Worm (Caenorhabditis elegans): ENCODE results near the gene ckb-3.

Gene ckb-3

ce11 chrIII:4407144-4407543, 36.5 kb downstream of the ckb-3 start, which contains the start of gene prdx-3:
Gene prdx-3 (plus strand): TSS chrIII:4407444.
- TF ChIP-seq unc-42 (tag; optimal IDR thresholded peaks at IDR 0.05) (no peak), gmeb-2 (tag; optimal IDR thresholded peaks at IDR 0.05) (no peak), ceh-24 (tag; optimal IDR thresholded peaks at IDR 0.05) (no peak), pag-3 (tag; optimal IDR thresholded peaks at IDR 0.05; ENCODE audit: borderline replicate concordance) (no peak), che-1 (tag; optimal IDR thresholded peaks at IDR 0.05) (no peak), ama-1 (optimal IDR thresholded peaks at IDR 0.05) (no peak), eyg-1 (tag; optimal IDR thresholded peaks at IDR 0.05) (no peak), hlh-15 (tag; optimal IDR thresholded peaks at IDR 0.05) (no peak), pat-9 (tag; optimal IDR thresholded peaks at IDR 0.05) (no peak), unc-86 (tag; optimal IDR thresholded peaks at IDR 0.05) (no peak), unc-3 (GFP tag; conservative IDR thresholded peaks at IDR 0.05) (no peak), unc-3 (tag; optimal IDR thresholded peaks at IDR 0.05) (no peak)

DNA sequence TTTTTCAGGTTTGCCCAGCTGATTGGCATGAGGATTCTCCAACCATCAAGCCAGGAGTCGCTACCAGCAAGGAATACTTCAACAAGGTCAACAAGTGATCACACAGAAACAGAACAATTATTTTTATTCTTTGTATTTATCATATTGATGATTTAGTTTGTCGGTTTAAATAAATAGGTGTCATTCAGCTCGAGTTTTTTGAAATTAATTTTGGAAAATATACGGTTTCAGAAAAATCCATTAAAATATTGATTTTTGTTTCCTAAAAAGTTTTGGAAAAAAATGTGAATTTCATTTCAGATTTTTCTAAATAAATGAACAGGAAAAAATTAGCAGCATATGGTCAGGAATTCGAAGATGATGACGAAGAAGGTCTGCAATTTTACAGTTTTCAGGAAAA, 37.6 kb downstream of the ckb-3 start, which contains the start of gene gpch-1:
Gene gpch-1 (plus strand): TSS at position 301 of the 400 bp plus-strand sequence.
- TF ChIP-seq elt-2 (tag; optimal IDR thresholded peaks at IDR 0.05) (no peak), ceh-24 (tag; optimal IDR thresholded peaks at IDR 0.05) (no peak), unc-42 (tag; optimal IDR thresholded peaks at IDR 0.05) (no peak), hlh-15 (tag; optimal IDR thresholded peaks at IDR 0.05) (no peak), mec-3 (tag; optimal IDR thresholded peaks at IDR 0.05; ENCODE audit: borderline replicate concordance) (no peak), unc-55 (GFP tag; optimal IDR thresholded peaks at IDR 0.05) (no peak), C38D4.7 (GFP tag; optimal IDR thresholded peaks at IDR 0.05) (no peak), pros-1 (tag; optimal IDR thresholded peaks at IDR 0.05) (no peak), zip-5 (tag; optimal IDR thresholded peaks at IDR 0.05) (no peak), unc-86 (tag; optimal IDR thresholded peaks at IDR 0.05) (no peak), sox-2 (GFP tag; IDR thresholded peaks at IDR 0.05) (no peak), K02D7.2 (tag; optimal IDR thresholded peaks at IDR 0.05) (no peak), ceh-48 (tag; optimal IDR thresholded peaks at IDR 0.05) (no peak), che-1 (tag; optimal IDR thresholded peaks at IDR 0.05) (no peak), ref-2 (tag; optimal IDR thresholded peaks at IDR 0.05) (no peak), nfya-1 (tag; optimal IDR thresholded peaks at IDR 0.05) (no peak), dmd-4 (tag; optimal IDR thresholded peaks at IDR 0.05; ENCODE audit: borderline replicate concordance) (no peak)

DNA sequence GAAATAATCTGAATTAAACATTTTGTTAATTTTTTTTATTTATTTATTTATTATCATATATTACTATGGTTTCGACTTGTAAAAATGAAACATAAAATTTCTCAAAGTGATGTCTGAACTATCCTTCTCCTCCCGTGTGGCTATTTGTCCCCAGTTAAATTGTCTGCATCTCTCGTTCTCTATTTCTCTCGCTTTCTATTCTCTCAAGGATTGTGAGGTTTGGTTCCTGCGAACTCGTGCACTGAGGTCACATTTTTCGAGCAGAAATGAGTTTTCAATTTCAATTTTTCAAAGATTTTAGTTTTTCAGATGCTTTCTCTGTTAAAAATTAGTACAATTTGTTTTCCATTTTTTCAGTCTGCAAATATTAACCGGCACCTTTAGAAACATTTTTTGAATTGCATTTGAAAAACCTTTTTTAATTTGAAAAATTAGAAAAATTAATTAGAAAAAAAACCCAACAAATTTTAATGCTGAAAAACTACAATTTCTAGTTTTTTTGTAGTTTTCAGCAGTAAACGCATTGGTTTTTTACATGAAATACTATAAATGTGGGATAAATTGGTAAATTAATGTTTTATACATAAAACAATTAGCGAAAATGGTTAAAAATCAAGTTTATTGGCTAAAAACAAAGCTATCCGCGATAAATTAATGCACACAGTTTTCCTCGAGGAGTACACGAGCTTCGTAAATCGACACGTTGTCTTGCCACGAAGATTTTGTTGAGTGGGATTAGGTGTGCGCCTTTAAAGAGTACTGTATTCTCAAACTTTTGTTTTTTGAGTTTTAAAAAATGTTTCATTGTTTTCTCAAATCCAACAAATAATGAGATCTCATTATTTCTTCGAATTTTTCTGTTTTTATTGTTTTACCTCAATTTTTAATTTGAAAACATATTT, 41.7 kb downstream of the ckb-3 start:
- TF ChIP-seq pax-1 (tag; optimal IDR thresholded peaks at IDR 0.05) (no peak), ceh-14 (tag; optimal IDR thresholded peaks at IDR 0.05) (no peak), lin-11 (tag; optimal IDR thresholded peaks at IDR 0.05) (no peak), ceh-45 (GFP tag; IDR thresholded peaks at IDR 0.05) (no peak), nhr-11 (tag; optimal IDR thresholded peaks at IDR 0.05) (no peak), fax-1 (tag; optimal IDR thresholded peaks at IDR 0.05) (no peak), ref-2 (tag; optimal IDR thresholded peaks at IDR 0.05) (no peak), gmeb-2 (tag; optimal IDR thresholded peaks at IDR 0.05) (no peak)

DNA sequence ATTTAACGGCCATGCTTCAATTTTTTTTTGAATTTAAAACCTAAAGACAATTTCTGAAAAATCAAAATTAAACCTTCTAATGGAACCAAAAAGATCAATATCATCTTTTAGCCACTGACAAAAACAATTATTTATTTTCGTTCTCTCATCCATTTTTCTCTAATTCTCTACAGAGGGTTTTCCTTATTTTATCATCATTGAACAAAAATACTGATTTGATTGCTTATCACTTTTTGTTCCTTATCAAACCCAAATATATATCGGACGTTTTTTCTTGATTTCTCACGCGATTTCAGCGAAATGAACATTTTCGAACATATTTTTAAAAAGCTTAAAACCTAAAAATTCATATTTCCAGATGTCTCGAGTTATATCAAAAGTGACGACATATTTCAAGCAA, 42.4 kb downstream of the ckb-3 start, which contains the start of gene mpc-1:
Gene mpc-1 (plus strand): TSS at position 359 of the 400 bp plus-strand sequence.
- TF ChIP-seq ceh-48 (tag; optimal IDR thresholded peaks at IDR 0.05) (no peak), elt-2 (tag; optimal IDR thresholded peaks at IDR 0.05) (peak; percentile 90), sox-4 (tag; optimal IDR thresholded peaks at IDR 0.05) (no peak), hlh-13 (GFP tag; optimal IDR thresholded peaks at IDR 0.05) (no peak), hlh-8 (tag; optimal IDR thresholded peaks at IDR 0.05) (no peak), ceh-2 (tag; optimal IDR thresholded peaks at IDR 0.05) (no peak), ceh-6 (GFP tag; optimal IDR thresholded peaks at IDR 0.05) (no peak)

Data from whole organism, late embryonic.